Worm (Caenorhabditis elegans) whole organism, early embryonic: ENCODE data around the gene F43C11.16.

Experiments
- B0310.2 ChIP-seq: sonication (generic microtip); optimal IDR thresholded peaks from 2 replicates; lab custom pipeline; 2016; ENCODE audit warnings: mild to moderate bottlenecking, missing genetic modification characterization, missing compliant biosample characterization
- F13C5.2 ChIP-seq: sonication (generic microtip); optimal IDR thresholded peaks from 2 replicates; lab custom pipeline; 2017; ENCODE audit warnings: mild to moderate bottlenecking, missing genetic modification characterization, inconsistent platforms, missing compliant biosample characterization
- aly-1 ChIP-seq: sonication (generic microtip); optimal IDR thresholded peaks from 2 replicates; lab custom pipeline; 2016; ENCODE audit warnings: missing genetic modification characterization, missing compliant biosample characterization
- ama-1 ChIP-seq: fragments of 150-350 bp; optimal IDR thresholded peaks from 2 replicates; lab custom pipeline; 2014
- ceh-13 ChIP-seq: fragments of 200-800 bp; sonication (Bioruptor generic); optimal IDR thresholded peaks from 2 replicates; lab custom pipeline; 2018; ENCODE audit warnings: mild to moderate bottlenecking, missing genetic modification characterization, missing compliant biosample characterization
- ceh-36 ChIP-seq: sonication (generic microtip); optimal IDR thresholded peaks from 2 replicates; lab custom pipeline; 2016; ENCODE audit warnings: missing genetic modification characterization, inconsistent platforms, missing compliant biosample characterization
- ets-7 ChIP-seq: sonication (generic microtip); optimal IDR thresholded peaks from 2 replicates; lab custom pipeline; 2016; ENCODE audit warnings: missing genotype, missing genetic modification characterization, missing compliant biosample characterization
- flt-1 ChIP-seq: fragments of 200-800 bp; sonication (Bioruptor generic); IDR thresholded peaks from 2 replicates; pipeline ENCODE4 v1.3.6; 2022; ENCODE audit warnings: missing genetic modification characterization, missing compliant biosample characterization
- hmbx-1 ChIP-seq: sonication (generic microtip); optimal IDR thresholded peaks from 2 replicates; lab custom pipeline; 2016; ENCODE audit warnings: mild to moderate bottlenecking, missing genetic modification characterization, missing compliant biosample characterization
- hmg-4 ChIP-seq: fragments of 200-800 bp; sonication (Bioruptor generic); optimal IDR thresholded peaks from 2 replicates; lab custom pipeline; 2018; ENCODE audit warnings: mild to moderate bottlenecking, missing genetic modification characterization, missing compliant biosample characterization
- hnd-1 ChIP-seq: sonication (generic microtip); optimal IDR thresholded peaks from 2 replicates; lab custom pipeline; 2016; ENCODE audit warnings: missing genetic modification characterization, missing compliant biosample characterization
- pes-1 ChIP-seq: fragments of 200-800 bp; sonication (Bioruptor generic); IDR thresholded peaks from 2 replicates; pipeline ENCODE4 v1.3.6; 2022; ENCODE audit warnings: missing genetic modification reagents, missing genetic modification characterization, missing compliant biosample characterization
- scrt-1 ChIP-seq: fragments of 200-800 bp; sonication (Bioruptor generic); IDR thresholded peaks from 2 replicates; pipeline ENCODE4 v1.3.6; 2022; ENCODE audit warnings: missing genetic modification characterization, missing compliant biosample characterization
- sea-1 ChIP-seq: fragments of 200-800 bp; sonication (Bioruptor generic); conservative IDR thresholded peaks from 2 replicates; pipeline ENCODE4 v1.3.6; 2022; ENCODE audit warnings: missing genetic modification characterization, missing compliant biosample characterization
- tbx-11 ChIP-seq: fragments of 200-800 bp; sonication (Bioruptor generic); IDR thresholded peaks from 2 replicates; pipeline ENCODE4 v1.3.6; 2022; ENCODE audit warnings: missing genetic modification characterization, missing compliant biosample characterization
- tbx-37 ChIP-seq: fragments of 200-800 bp; sonication (Bioruptor generic); conservative IDR thresholded peaks from 2 replicates; pipeline ENCODE4 v1.3.6; 2022; ENCODE audit warnings: missing genetic modification reagents, missing genetic modification characterization, missing compliant biosample characterization
- tra-4 ChIP-seq: sonication (generic microtip); optimal IDR thresholded peaks from 2 replicates; lab custom pipeline; 2017; ENCODE audit warnings: missing genetic modification characterization, missing compliant biosample characterization

F43C11.16 gene

ce11 chrII:2372090-2372489 lies 12.2 kb upstream of the F43C11.16 start, which contains the start of gene F16G10.3:
Gene F16G10.3 (plus strand): TSS chrII:2372390.
- TF ChIP-seq F13C5.2 (tag; lab: Kevin White, UChicago), result no peak
- TF ChIP-seq flt-1 (GFP tag; lab: Robert Waterston, UW), result no peak
- TF ChIP-seq B0310.2 (tag; lab: Kevin White, UChicago), result no peak
- TF ChIP-seq ceh-13 (GFP tag; lab: Kevin White, UChicago), result no peak
- TF ChIP-seq pes-1 (GFP tag; lab: Robert Waterston, UW), result no peak
- TF ChIP-seq aly-1 (tag; lab: Kevin White, UChicago), result no peak
- TF ChIP-seq tbx-37 (GFP tag; lab: Robert Waterston, UW), result no peak
- no peak for TF ChIP-seq ceh-36 (tag; lab: Kevin White, UChicago)
- TF ChIP-seq hmg-4, result no peak
- no peak for TF ChIP-seq sea-1 (GFP tag; lab: Robert Waterston, UW)
- no peak for TF ChIP-seq tbx-11
- no peak for TF ChIP-seq scrt-1 (GFP tag; lab: Robert Waterston, UW)
- no peak for TF ChIP-seq tra-4
- no peak for TF ChIP-seq ama-1
- TF ChIP-seq hmbx-1, result no peak
- no peak for TF ChIP-seq hnd-1 (tag; lab: Kevin White, UChicago)
- no peak for TF ChIP-seq ets-7

DNA sequence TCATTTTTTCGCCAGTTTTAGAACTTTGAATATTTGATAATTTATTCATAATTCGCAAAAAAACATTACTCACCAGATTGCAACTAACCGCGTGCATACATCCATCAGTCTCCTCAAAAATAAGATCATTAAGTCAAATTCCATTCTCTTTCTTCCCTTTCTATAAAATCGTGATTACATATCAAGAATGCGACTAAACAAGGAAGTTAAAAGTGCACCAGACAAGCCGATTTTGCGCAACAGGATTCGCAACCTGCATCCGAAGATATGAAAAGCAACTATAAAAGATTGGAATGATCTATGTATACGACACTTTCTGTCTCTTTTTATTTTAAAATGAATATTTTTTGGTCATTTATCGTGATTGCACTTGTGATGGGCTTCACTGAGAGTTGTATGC lies 9.1 kb upstream of the F43C11.16 start, which contains the start of gene hpo-25:
Gene hpo-25 (plus strand): TSS at position 301 of the 400 bp plus-strand sequence.
- no peak for TF ChIP-seq ama-1
- TF ChIP-seq aly-1 (tag; lab: Kevin White, UChicago), result no peak
- no peak for TF ChIP-seq tbx-11
- TF ChIP-seq ceh-13 (GFP tag; lab: Kevin White, UChicago), result no peak
- no peak for TF ChIP-seq ets-7
- no peak for TF ChIP-seq hmg-4
- TF ChIP-seq sea-1 (GFP tag; lab: Robert Waterston, UW), result no peak
- no peak for TF ChIP-seq flt-1 (GFP tag; lab: Robert Waterston, UW)
- no peak for TF ChIP-seq tra-4
- no peak for TF ChIP-seq hnd-1 (tag; lab: Kevin White, UChicago)
- no peak for TF ChIP-seq F13C5.2 (tag; lab: Kevin White, UChicago)

DNA sequence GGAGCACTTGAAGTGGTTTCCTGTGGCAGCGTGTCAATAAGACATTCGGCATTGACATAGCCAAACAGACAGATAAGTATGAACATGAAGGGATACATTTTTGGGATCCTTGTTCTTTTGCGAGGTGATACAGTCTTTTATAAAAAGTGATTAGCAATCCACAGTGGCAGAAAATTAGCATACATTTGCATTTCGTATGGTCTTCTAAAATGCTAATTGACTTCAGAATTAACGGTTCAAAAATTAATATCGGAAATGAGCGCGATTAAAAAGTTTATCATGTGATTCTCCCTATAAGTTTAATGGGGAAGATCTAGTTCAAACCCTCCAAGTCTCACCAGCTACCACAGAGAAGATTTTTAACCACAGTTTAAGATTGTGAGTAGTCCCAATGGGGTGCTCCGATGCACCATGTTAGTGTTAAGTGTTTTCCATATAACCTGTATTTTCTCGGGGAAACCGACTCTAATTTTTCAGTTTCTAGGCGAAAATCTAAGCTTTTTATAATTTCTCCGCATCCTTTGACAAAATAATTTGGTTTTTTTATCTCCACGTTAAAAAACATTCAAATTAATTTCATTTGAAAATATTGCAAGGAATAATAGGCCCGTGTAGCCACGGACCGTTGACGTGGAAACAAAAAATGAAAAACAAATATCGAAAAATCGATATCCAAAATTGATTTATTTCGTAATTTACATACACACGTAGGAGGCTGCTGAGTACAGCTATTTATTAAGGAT lies 6.9 kb upstream of the F43C11.16 start, which contains the start of the genes F43C11.12 and F16G10.5:
Gene F43C11.12 (minus strand): TSS at position 101 of the 743 bp plus-strand sequence.
Gene F16G10.5 (plus strand): TSS at position 693 of the 743 bp plus-strand sequence.
- TF ChIP-seq hmbx-1 (no peak), hmg-4 (no peak), ama-1 (no peak), aly-1 (tag; lab: Kevin White, UChicago) (no peak), scrt-1 (GFP tag; lab: Robert Waterston, UW) (no peak), tbx-11 (no peak), ceh-13 (GFP tag; lab: Kevin White, UChicago) (no peak), F13C5.2 (tag; lab: Kevin White, UChicago) (no peak), flt-1 (GFP tag; lab: Robert Waterston, UW) (no peak), pes-1 (GFP tag; lab: Robert Waterston, UW) (no peak), tra-4 (no peak), hnd-1 (tag; lab: Kevin White, UChicago) (no peak), B0310.2 (tag; lab: Kevin White, UChicago) (no peak), tbx-37 (GFP tag; lab: Robert Waterston, UW) (no peak), sea-1 (GFP tag; lab: Robert Waterston, UW) (no peak), ceh-36 (tag; lab: Kevin White, UChicago) (no peak), ets-7 (no peak)

DNA sequence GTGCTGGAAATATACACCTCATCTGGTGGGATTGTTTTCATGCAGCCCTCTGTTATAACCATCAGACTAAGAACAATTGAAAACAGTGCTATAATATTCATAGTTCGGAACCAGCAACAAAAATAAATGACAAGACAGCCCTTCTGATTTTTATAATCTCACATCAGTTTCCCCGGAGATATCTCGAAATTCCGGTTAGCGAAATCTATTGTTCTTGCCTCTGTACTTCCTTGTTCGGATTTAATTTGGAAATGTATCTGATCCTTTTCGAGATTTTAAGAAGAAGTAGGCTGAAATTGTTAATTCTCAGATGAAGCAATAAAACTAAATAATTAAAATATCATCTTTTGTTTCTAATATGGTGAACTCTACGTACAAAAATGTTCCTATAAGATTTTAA lies 3.8 kb upstream of the F43C11.16 start, which contains the start of gene F43C11.11:
Gene F43C11.11 (minus strand): TSS at position 101 of the 400 bp plus-strand sequence.
- TF ChIP-seq ceh-36 (tag; lab: Kevin White, UChicago) (no peak), ama-1 (no peak), hmbx-1 (no peak)

DNA sequence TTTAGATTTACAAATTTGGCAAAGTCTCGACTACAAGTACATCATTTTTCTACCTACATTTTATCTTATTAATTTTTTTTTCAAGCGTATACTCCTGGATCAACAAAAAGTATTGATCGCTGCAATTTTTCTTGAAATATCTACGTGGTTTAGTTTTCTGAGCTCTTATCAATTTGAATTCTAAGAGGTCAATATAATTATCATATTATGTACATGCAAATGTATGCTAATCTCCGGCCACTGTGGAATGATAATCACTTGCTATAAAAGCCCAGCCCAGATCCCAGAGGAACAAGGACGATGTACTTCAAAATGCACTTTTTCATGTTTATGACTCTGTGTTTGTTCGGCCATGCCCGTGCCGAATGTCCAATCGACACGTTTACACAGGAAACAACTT lies 3.1 kb downstream of the F43C11.16 start, which contains the start of gene F43C11.1:
Gene F43C11.1 (plus strand): TSS at position 301 of the 400 bp plus-strand sequence.
- TF ChIP-seq ama-1 (no peak), hmbx-1 (no peak), ceh-36 (tag; lab: Kevin White, UChicago) (no peak), tbx-11 (no peak), aly-1 (tag; lab: Kevin White, UChicago) (no peak), hnd-1 (tag; lab: Kevin White, UChicago) (no peak), B0310.2 (tag; lab: Kevin White, UChicago) (no peak), F13C5.2 (tag; lab: Kevin White, UChicago) (no peak), pes-1 (GFP tag; lab: Robert Waterston, UW) (no peak), sea-1 (GFP tag; lab: Robert Waterston, UW) (no peak), flt-1 (GFP tag; lab: Robert Waterston, UW) (no peak), scrt-1 (GFP tag; lab: Robert Waterston, UW) (no peak)

DNA sequence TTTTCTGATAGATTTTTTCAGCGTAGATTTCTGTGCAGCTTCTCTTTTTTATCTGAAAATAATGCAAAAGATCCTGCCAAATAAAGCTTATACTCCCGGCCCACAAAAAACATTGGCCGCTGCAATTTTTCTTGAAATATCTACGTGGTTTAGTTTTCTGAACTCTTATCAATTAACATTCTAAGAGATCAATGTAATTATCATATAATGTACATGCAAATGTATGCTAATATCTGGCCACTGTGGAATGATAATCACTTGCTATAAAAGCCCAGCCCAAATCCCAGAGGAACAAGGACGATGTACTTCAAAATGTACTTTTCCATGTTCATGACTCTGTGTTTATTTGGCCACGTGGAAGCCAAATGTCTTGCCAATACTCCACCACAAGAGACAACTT lies 5.4 kb downstream of the F43C11.16 start, which contains the start of gene F43C11.2:
Gene F43C11.2 (plus strand): TSS at position 301 of the 400 bp plus-strand sequence.
- TF ChIP-seq F13C5.2 (tag; lab: Kevin White, UChicago) (no peak), sea-1 (GFP tag; lab: Robert Waterston, UW) (no peak), flt-1 (GFP tag; lab: Robert Waterston, UW) (no peak)

- TF ChIP-seq tbx-37 (GFP tag; lab: Robert Waterston, UW) (no peak), aly-1 (tag; lab: Kevin White, UChicago) (no peak), tra-4 (no peak), B0310.2 (tag; lab: Kevin White, UChicago) (no peak), sea-1 (GFP tag; lab: Robert Waterston, UW) (no peak), ceh-36 (tag; lab: Kevin White, UChicago) (no peak), tbx-11 (no peak), pes-1 (GFP tag; lab: Robert Waterston, UW) (no peak), ama-1 (no peak), F13C5.2 (tag; lab: Kevin White, UChicago) (no peak), hnd-1 (tag; lab: Kevin White, UChicago) (no peak), hmbx-1 (no peak), scrt-1 (GFP tag; lab: Robert Waterston, UW) (no peak), ets-7 (no peak), ceh-13 (GFP tag; lab: Kevin White, UChicago) (no peak), hmg-4 (no peak), flt-1 (GFP tag; lab: Robert Waterston, UW) (no peak)
Observed at ce11 chrII:2353012-2353411, 6.9 kb downstream of the F43C11.16 start, which contains the start of gene F43C11.3. Gene F43C11.3 (plus strand): TSS chrII:2353312.
